Fruit fly (Drosophila melanogaster) whole organism, embryonic: Measurements from ENCODE around the gene SclB.

Source experiments
- Abd-B ChIP-seq: fragments of 200-800 bp; sonication (Bioruptor generic); optimal IDR thresholded peaks from 2 replicates; lab custom pipeline; 2018; ENCODE audit warnings: missing biosample characterization, mild to moderate bottlenecking, missing genetic modification characterization, moderate library complexity
- Antp ChIP-seq: fragments of 200-800 bp; sonication (Bioruptor generic); optimal IDR thresholded peaks from 3 replicates; lab custom pipeline; 2016; ENCODE audit warnings: missing biosample characterization, missing genetic modification characterization
- BtbVII ChIP-seq: fragments of 200-800 bp; sonication (Bioruptor generic); optimal IDR thresholded peaks from 3 replicates; lab custom pipeline; 2017; ENCODE audit warnings: missing biosample characterization, mild to moderate bottlenecking, missing genetic modification characterization
- C15 ChIP-seq: fragments of 200-800 bp; sonication (Bioruptor generic); IDR thresholded peaks from 3 replicates; pipeline ENCODE4 v1.3.6; 2022; ENCODE audit warnings: missing biosample characterization, missing genetic modification characterization
- CG10431 ChIP-seq: fragments of 200-800 bp; sonication (Bioruptor generic); optimal IDR thresholded peaks from 3 replicates; lab custom pipeline; 2018; ENCODE audit warnings: missing biosample characterization, mild to moderate bottlenecking, missing genetic modification characterization
- CG12236 ChIP-seq: fragments of 200-800 bp; sonication (Bioruptor generic); optimal IDR thresholded peaks from 2 replicates; lab custom pipeline; 2016; ENCODE audit warnings: missing biosample characterization, missing genetic modification characterization
- CG13424 ChIP-seq: fragments of 200-800 bp; sonication (Bioruptor generic); optimal IDR thresholded peaks from 2 replicates; lab custom pipeline; 2019; ENCODE audit warnings: missing biosample characterization, mild to moderate bottlenecking, missing genetic modification characterization, moderate library complexity
- CG14710 ChIP-seq: fragments of 200-800 bp; sonication (Bioruptor generic); optimal IDR thresholded peaks from 3 replicates; lab custom pipeline; 2019; ENCODE audit warnings: missing biosample characterization, mild to moderate bottlenecking, missing genetic modification characterization, moderate library complexity
- CG15696 ChIP-seq: fragments of 200-800 bp; sonication (Bioruptor generic); optimal IDR thresholded peaks from 2 replicates; lab custom pipeline; 2019; ENCODE audit warnings: missing biosample characterization, mild to moderate bottlenecking, missing genetic modification characterization, moderate library complexity
- CG2199 ChIP-seq: fragments of 200-800 bp; sonication (Bioruptor generic); IDR thresholded peaks from 3 replicates; pipeline ENCODE4 v1.3.6; 2022; ENCODE audit warnings: missing biosample characterization, missing genetic modification characterization
- CG2712 ChIP-seq: fragments of 200-800 bp; optimal IDR thresholded peaks from 3 replicates; lab custom pipeline; 2019; ENCODE audit warnings: missing biosample characterization, mild to moderate bottlenecking, missing genetic modification characterization, moderate library complexity
- CG30403 ChIP-seq: fragments of 200-800 bp; sonication (Bioruptor generic); optimal IDR thresholded peaks from 3 replicates; lab custom pipeline; 2016; ENCODE audit warnings: missing biosample characterization, missing genetic modification characterization
- CG30431 ChIP-seq: fragments of 200-800 bp; sonication (Bioruptor generic); optimal IDR thresholded peaks from 2 replicates; lab custom pipeline; 2017; ENCODE audit warnings: missing biosample characterization, missing genetic modification characterization
- CG32772 ChIP-seq: fragments of 200-800 bp; sonication (Bioruptor generic); IDR thresholded peaks from 2 replicates; pipeline ENCODE4 v1.3.6; 2022; ENCODE audit warnings: missing biosample characterization, missing genetic modification characterization
- CG3726 ChIP-seq: fragments of 200-800 bp; sonication (Bioruptor generic); IDR thresholded peaks from 3 replicates; pipeline ENCODE4, ENCODE4 v1.3.6; 2022; ENCODE audit warnings: missing biosample characterization, missing genetic modification characterization
- CG4328 ChIP-seq: fragments of 200-800 bp; sonication (Bioruptor generic); optimal IDR thresholded peaks from 3 replicates; lab custom pipeline; 2017; ENCODE audit warnings: missing biosample characterization, missing genetic modification reagents, missing genetic modification characterization
- CG4360 ChIP-seq: fragments of 200-800 bp; sonication (Bioruptor generic); IDR thresholded peaks from 2 replicates; pipeline ENCODE4 v1.3.6; 2022; ENCODE audit warnings: missing biosample characterization, missing genetic modification characterization
- CG4854 ChIP-seq: fragments of 200-800 bp; sonication (Bioruptor generic); optimal IDR thresholded peaks from 2 replicates; lab custom pipeline; 2016; ENCODE audit warnings: missing biosample characterization, missing genetic modification characterization, inconsistent platforms
- CG6254 ChIP-seq: fragments of 200-800 bp; sonication (Bioruptor generic); optimal IDR thresholded peaks from 3 replicates; lab custom pipeline; 2017; ENCODE audit warnings: mild to moderate bottlenecking, missing biosample characterization, missing genetic modification reagents, missing genetic modification characterization
- CG8089 ChIP-seq: fragments of 200-800 bp; sonication (Bioruptor generic); optimal IDR thresholded peaks from 3 replicates; lab custom pipeline; 2016; ENCODE audit warnings: missing biosample characterization, missing genetic modification characterization
- CG8281 ChIP-seq: fragments of 200-800 bp; sonication (Bioruptor generic); optimal IDR thresholded peaks from 2 replicates; lab custom pipeline; 2018; ENCODE audit warnings: missing biosample characterization, mild to moderate bottlenecking, missing genetic modification characterization, moderate library complexity
- CG9727 ChIP-seq: fragments of 200-800 bp; sonication (Bioruptor generic); optimal IDR thresholded peaks from 3 replicates; lab custom pipeline; 2017; ENCODE audit warnings: missing biosample characterization, mild to moderate bottlenecking, missing genetic modification characterization
- CTCF ChIP-seq: fragments of 200-800 bp; sonication (Bioruptor generic); optimal IDR thresholded peaks from 2 replicates; lab custom pipeline; 2017; ENCODE audit warnings: missing biosample characterization, mild to moderate bottlenecking, missing genetic modification characterization, moderate library complexity
- Dfd ChIP-seq, 2 experiments: fragments of >200 bp; optimal IDR thresholded peaks; 2 replicates each; lab custom pipeline; 2017; ENCODE audit warnings: missing biosample characterization in 2 of 2, missing genetic modification characterization in 2 of 2
- HLH3B ChIP-seq: fragments of 200-800 bp; sonication (Bioruptor generic); IDR thresholded peaks from 2 replicates; pipeline ENCODE4 v1.3.6; 2022; ENCODE audit warnings: missing biosample characterization, missing genetic modification characterization
- Hmx ChIP-seq: fragments of 200-800 bp; sonication (Bioruptor generic); optimal IDR thresholded peaks from 2 replicates; lab custom pipeline; 2016; ENCODE audit warnings: missing biosample characterization, missing genetic modification characterization
- Lim3 ChIP-seq: fragments of 200-800 bp; sonication (Bioruptor generic); IDR thresholded peaks from 2 replicates; pipeline ENCODE4 v1.3.6; 2022; ENCODE audit warnings: missing biosample characterization, missing genetic modification characterization
- Max ChIP-seq: fragments of 200-800 bp; sonication (Bioruptor generic); optimal IDR thresholded peaks from 2 replicates; lab custom pipeline; 2016; ENCODE audit warnings: missing biosample characterization, mild to moderate bottlenecking, missing genetic modification characterization
- NC2α ChIP-seq: fragments of 200-800 bp; sonication (Bioruptor generic); optimal IDR thresholded peaks from 2 replicates; lab custom pipeline; 2016; ENCODE audit warnings: missing biosample characterization, missing genetic modification characterization
- Optix ChIP-seq: fragments of 200-800 bp; sonication (Bioruptor generic); IDR thresholded peaks from 3 replicates; pipeline ENCODE4 v1.3.6; 2022; ENCODE audit warnings: missing biosample characterization, missing genetic modification characterization
- Pdp1 ChIP-seq, 2 experiments: fragments of 200-800 bp; sonication (Bioruptor generic); optimal IDR thresholded peaks; 3 replicates each; lab custom pipeline; 2016; ENCODE audit warnings: missing biosample characterization in 2 of 2, missing genetic modification characterization in 2 of 2, mild to moderate bottlenecking in 1 of 2, moderate library complexity in 1 of 2
- Scr ChIP-seq: fragments of 200-800 bp; sonication (Bioruptor generic); IDR thresholded peaks from 2 replicates; pipeline ENCODE4 v1.3.6; 2022; ENCODE audit warnings: missing biosample characterization, missing genetic modification characterization; ENCODE audit not compliant: partially characterized antibody
- Taf1 ChIP-seq: fragments of 200-800 bp; sonication (Bioruptor generic); IDR thresholded peaks from 2 replicates; pipeline ENCODE4 v1.3.6; 2022; ENCODE audit warnings: missing biosample characterization, missing genetic modification characterization
- Trl ChIP-seq, 3 experiments: fragments of >200 bp in 2 of 3; fragments of 200-800 bp in 1 of 3; sonication (Bioruptor generic) in 1 of 3; optimal IDR thresholded peaks; 2 replicates in 1 of 3; 3 replicates in 2 of 3; lab custom pipeline; 2016 to 2017; ENCODE audit warnings: missing biosample characterization in 1 of 3, missing genetic modification characterization in 1 of 3
- Xbp1 ChIP-seq: fragments of 200-800 bp; sonication (Bioruptor generic); optimal IDR thresholded peaks from 3 replicates; lab custom pipeline; 2016; ENCODE audit warnings: missing biosample characterization, mild to moderate bottlenecking, missing genetic modification characterization
- amos ChIP-seq: fragments of 200-800 bp; sonication (Bioruptor generic); IDR thresholded peaks from 2 replicates; pipeline ENCODE4 v1.3.6; 2022; ENCODE audit warnings: missing biosample characterization, missing genetic modification characterization; ENCODE audit not compliant: partially characterized antibody
- bsh ChIP-seq, 2 experiments: fragments of 200-800 bp; sonication (Bioruptor generic); optimal IDR thresholded peaks; 2 replicates each; lab custom pipeline; 2017 to 2018; ENCODE audit warnings: mild to moderate bottlenecking in 2 of 2, missing biosample characterization in 2 of 2, missing genetic modification characterization in 2 of 2, moderate library complexity in 1 of 2
- grn ChIP-seq: fragments of 200-800 bp; sonication (Bioruptor generic); optimal IDR thresholded peaks from 3 replicates; lab custom pipeline; 2017; ENCODE audit warnings: missing biosample characterization, missing genetic modification characterization
- gsb-n ChIP-seq: fragments of 200-800 bp; sonication (Bioruptor generic); optimal IDR thresholded peaks from 3 replicates; lab custom pipeline; 2018; ENCODE audit warnings: missing biosample characterization, mild to moderate bottlenecking, missing genetic modification characterization
- knrl ChIP-seq: fragments of 200-800 bp; sonication (Bioruptor generic); IDR thresholded peaks from 3 replicates; pipeline ENCODE4 v1.3.6; 2022; ENCODE audit warnings: missing biosample characterization, missing genetic modification characterization; ENCODE audit not compliant: partially characterized antibody
- lmd ChIP-seq: fragments of 200-800 bp; sonication (Bioruptor generic); IDR thresholded peaks from 2 replicates; pipeline ENCODE4 v1.3.6; 2022; ENCODE audit warnings: missing biosample characterization, missing genetic modification characterization
- nerfin-1 ChIP-seq: fragments of 200-800 bp; sonication (Bioruptor generic); optimal IDR thresholded peaks from 3 replicates; lab custom pipeline; 2019; ENCODE audit warnings: missing biosample characterization, mild to moderate bottlenecking, missing genetic modification characterization, moderate library complexity
- org-1 ChIP-seq: fragments of 200-800 bp; sonication (Bioruptor generic); optimal IDR thresholded peaks from 2 replicates; lab custom pipeline; 2017; ENCODE audit warnings: missing biosample characterization, missing genetic modification characterization
- repo ChIP-seq: fragments of 200-800 bp; sonication (Bioruptor generic); optimal IDR thresholded peaks from 2 replicates; lab custom pipeline; 2016; ENCODE audit warnings: missing biosample characterization, missing genetic modification characterization
- salm ChIP-seq: fragments of 200-800 bp; sonication (Bioruptor generic); optimal IDR thresholded peaks from 2 replicates; lab custom pipeline; 2018; ENCODE audit warnings: missing biosample characterization, mild to moderate bottlenecking, missing genetic modification characterization
- sisA ChIP-seq: fragments of 200-800 bp; sonication (Bioruptor generic); IDR thresholded peaks from 2 replicates; pipeline ENCODE4 v1.3.6; 2022; ENCODE audit warnings: missing biosample characterization, missing genetic modification characterization
- ttk ChIP-seq: fragments of 200-800 bp; sonication (Bioruptor generic); IDR thresholded peaks from 2 replicates; pipeline ENCODE4 v2.1.2; 2022; ENCODE audit warnings: missing biosample characterization, missing genetic modification characterization
- zen2 ChIP-seq: fragments of 200-800 bp; sonication (Bioruptor generic); IDR thresholded peaks from 3 replicates; pipeline ENCODE4 v1.3.6; 2022; ENCODE audit warnings: missing biosample characterization, missing genetic modification characterization; ENCODE audit not compliant: partially characterized antibody
- zf30C ChIP-seq: fragments of 200-800 bp; sonication (Bioruptor generic); optimal IDR thresholded peaks from 3 replicates; lab custom pipeline; 2018; ENCODE audit warnings: missing biosample characterization, mild to moderate bottlenecking, missing genetic modification characterization
- zfh1 ChIP-seq: fragments of 200-800 bp; sonication (Bioruptor generic); IDR thresholded peaks from 3 replicates; pipeline ENCODE4 v1.3.6; 2022; ENCODE audit warnings: missing biosample characterization, missing genetic modification characterization

SclB gene

DNA sequence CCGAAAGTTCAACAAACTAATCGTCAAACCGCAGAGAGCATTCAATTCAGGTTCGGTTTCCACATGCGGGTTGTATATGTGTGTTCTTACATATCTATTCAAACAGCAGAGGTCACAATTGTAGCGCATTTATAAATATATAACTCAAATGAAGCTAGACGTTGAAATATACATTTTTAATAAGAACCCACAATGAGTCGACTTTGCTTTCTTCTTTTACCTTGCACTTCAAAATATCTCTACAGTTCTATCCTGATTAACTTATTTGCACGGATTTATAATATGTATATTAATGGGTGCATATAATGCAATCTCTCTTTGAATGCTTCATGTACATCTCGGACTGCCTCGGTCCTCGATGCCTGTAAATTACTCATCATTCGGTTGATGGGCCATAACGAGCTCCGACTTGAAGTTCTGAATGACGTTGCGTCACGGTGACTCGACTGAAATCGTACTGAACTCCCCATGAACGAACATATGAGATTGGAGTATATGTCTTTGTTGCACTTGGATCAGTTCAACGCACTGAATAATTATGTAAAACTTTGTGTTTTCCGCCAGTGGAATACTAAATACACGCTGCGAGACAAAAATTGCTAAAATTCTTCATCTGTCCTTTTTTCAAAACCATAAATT is 19.3 kb upstream of the SclB start (continued):
- TF ChIP-seq Hmx (no peak), CG12236 (no peak), CG8089 (no peak), Abd-B (GFP tag; lab: Kevin White, UChicago) (peak; percentile 13), Dfd (GFP tag; optimal IDR thresholded peaks at IDR 0.05; lab: Kevin White, UChicago) (no peak), knrl (GFP tag; lab: Robert Waterston, UW) (no peak), zfh1 (GFP tag; lab: Robert Waterston, UW) (0 out of 3 replicates have a peak, but pooled peaks have one; percentile 10), Antp (GFP tag; lab: Kevin White, UChicago) (no peak), CG30431 (GFP tag; lab: Kevin White, UChicago) (no peak), CG4328 (GFP tag; lab: Kevin White, UChicago) (no peak), CG4854 (GFP tag; lab: Kevin White, UChicago) (no peak), CG13424 (tag; lab: Kevin White, UChicago) (peak; percentile 43), gsb-n (tag; lab: Kevin White, UChicago) (peak; percentile 36), Trl (optimal IDR thresholded peaks at IDR 0.05; lab: Kevin White, UChicago) (no peak), Trl (GFP tag; optimal IDR thresholded peaks at IDR 0.05; lab: Kevin White, UChicago) (no peak), CG15696 (tag; lab: Kevin White, UChicago) (no peak), amos (GFP tag; lab: Robert Waterston, UW) (no peak), CG6254 (GFP tag; lab: Kevin White, UChicago) (peak; percentile 63), Pdp1 (GFP tag; optimal IDR thresholded peaks at IDR 0.05; lab: Kevin White, UChicago) (peak in 1 of 2 experiments; percentile 67), nerfin-1 (tag; lab: Kevin White, UChicago) (peak; percentile 36), Optix (GFP tag; lab: Robert Waterston, UW) (no peak), lmd (GFP tag; lab: Robert Waterston, UW) (no peak), CG10431 (no peak), sisA (GFP tag; lab: Robert Waterston, UW) (0 out of 2 replicates have a peak, but pooled peaks have one; percentile 25), Lim3 (GFP tag; lab: Robert Waterston, UW) (no peak), zen2 (GFP tag; lab: Robert Waterston, UW) (no peak), HLH3B (GFP tag; lab: Robert Waterston, UW) (no peak), CG30403 (peak; percentile 35), Max (peak; percentile 5), CG9727 (GFP tag; lab: Kevin White, UChicago) (no peak), CG2712 (tag; lab: Kevin White, UChicago) (peak; percentile 61), bsh (GFP tag; optimal IDR thresholded peaks at IDR 0.05; lab: Kevin White, UChicago) (peak; percentile 56 to 73), CG2199 (GFP tag; lab: Robert Waterston, UW) (peak; percentile 6; the same call in 1 of the 3 replicates), NC2α (GFP tag; lab: Kevin White, UChicago) (no peak), salm (tag; lab: Kevin White, UChicago) (peak; percentile 9), CG8281 (tag; lab: Kevin White, UChicago) (no peak), repo (GFP tag; lab: Kevin White, UChicago) (no peak), Taf1 (GFP tag; lab: Robert Waterston, UW) (no peak), CG4360 (GFP tag; lab: Robert Waterston, UW) (no peak), CG14710 (tag; lab: Kevin White, UChicago) (peak; percentile 43), Scr (GFP tag; lab: Robert Waterston, UW) (no peak), C15 (GFP tag; lab: Robert Waterston, UW) (no peak), Xbp1 (GFP tag; lab: Kevin White, UChicago) (peak; percentile 12), ttk (GFP tag; lab: Robert Waterston, UW) (no peak), CG3726 (GFP tag; lab: Robert Waterston, UW) (no peak), org-1 (GFP tag; lab: Kevin White, UChicago) (peak; percentile 22), CTCF (GFP tag; lab: Kevin White, UChicago) (no peak), BtbVII (GFP tag; lab: Kevin White, UChicago) (no peak), grn (GFP tag; lab: Kevin White, UChicago) (no peak), CG32772 (GFP tag; lab: Robert Waterston, UW) (peak; percentile 35; the same call in 1 of the 2 replicates), zf30C (GFP tag; lab: Kevin White, UChicago) (no peak)
